Fruit fly (Drosophila melanogaster): Measurements from ENCODE around the gene Ir75c.
A peak's percentile ranks its signal among the peaks of the same experiment; 100 is the strongest.

Ir75c gene

DNA sequence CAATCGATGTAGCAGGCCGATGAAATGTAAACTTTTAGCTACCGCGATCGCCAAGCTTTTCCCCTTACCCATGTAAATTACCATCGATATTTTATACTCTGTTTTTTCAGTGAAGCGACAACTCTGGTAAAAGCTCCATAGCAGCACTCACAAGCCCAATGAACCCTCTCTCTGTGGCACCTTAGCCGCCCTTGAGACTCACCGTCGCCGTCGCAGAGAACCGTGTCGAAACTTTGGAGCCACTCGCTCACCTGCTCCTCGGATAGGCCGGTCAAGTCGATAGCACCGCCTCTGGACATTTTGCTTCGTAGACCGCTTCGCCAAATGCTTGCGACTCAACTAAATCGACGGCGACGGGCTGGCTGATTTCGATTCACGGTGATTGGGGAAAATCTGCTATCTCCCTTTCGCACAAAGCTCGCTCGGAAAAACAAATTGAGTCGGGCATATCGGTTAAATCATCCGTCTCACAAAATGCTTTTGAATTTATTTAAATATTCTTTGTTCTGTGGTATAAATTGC is 18.5 kb upstream of the Ir75c start, which contains the start of gene CG5577 (continued):
- TF ChIP-seq Neu2 (GFP tag; optimal IDR thresholded peaks at IDR 0.05; ENCODE audit: borderline replicate concordance) (no peak), Hmr (GFP tag; optimal IDR thresholded peaks at IDR 0.05) (peak; percentile 46), Gug (GFP tag; IDR thresholded peaks at IDR 0.05) (no peak), CG4617 (GFP tag; optimal IDR thresholded peaks at IDR 0.05; ENCODE audit: borderline replicate concordance) (no peak), CG18011 (GFP tag; optimal IDR thresholded peaks at IDR 0.05) (no peak), CG33213 (GFP tag; optimal IDR thresholded peaks at IDR 0.05) (no peak), Hr51 (GFP tag; optimal IDR thresholded peaks at IDR 0.05) (no peak), CG13287 (GFP tag; IDR thresholded peaks at IDR 0.05; ENCODE audit: partially characterized antibody) (peak; percentile 90), CG2889 (GFP tag; IDR thresholded peaks at IDR 0.05) (no peak), D (optimal IDR thresholded peaks at IDR 0.05) (no peak), D (GFP tag; optimal IDR thresholded peaks at IDR 0.05) (no peak), CG17186 (GFP tag; optimal IDR thresholded peaks at IDR 0.05) (no peak), ssp (GFP tag; IDR thresholded peaks at IDR 0.05) (no peak), CG4328 (GFP tag; optimal IDR thresholded peaks at IDR 0.05) (no peak), C15 (GFP tag; IDR thresholded peaks at IDR 0.05) (no peak), Nf-YC (tag; optimal IDR thresholded peaks at IDR 0.05) (peak; percentile 90), B-H1 (GFP tag; IDR thresholded peaks at IDR 0.05) (no peak), caup (GFP tag; optimal IDR thresholded peaks at IDR 0.05; ENCODE audit: severe bottlenecking) (peak; percentile 50), corto (GFP tag; optimal IDR thresholded peaks at IDR 0.05) (no peak), Fer1 (GFP tag; optimal IDR thresholded peaks at IDR 0.05) (no peak), CG1832 (GFP tag; optimal IDR thresholded peaks at IDR 0.05) (peak; percentile 38), hbn (GFP tag; IDR thresholded peaks at IDR 0.05; ENCODE audit: partially characterized antibody) (peak; percentile 40; the same call in 1 of the 2 replicates), CG3726 (GFP tag; IDR thresholded peaks at IDR 0.05) (no peak), BtbVII (GFP tag; optimal IDR thresholded peaks at IDR 0.05) (peak; percentile 7), trh (GFP tag; optimal IDR thresholded peaks at IDR 0.05) (no peak), CG7745 (tag; optimal IDR thresholded peaks at IDR 0.05) (no peak), CG8924 (tag; optimal IDR thresholded peaks at IDR 0.05) (no peak), Elba2 (GFP tag; optimal IDR thresholded peaks at IDR 0.05) (no peak), CG13775 (GFP tag; optimal IDR thresholded peaks at IDR 0.05) (no peak), scrt (GFP tag; optimal IDR thresholded peaks at IDR 0.05) (no peak), grau (tag; optimal IDR thresholded peaks at IDR 0.05) (no peak), bbx (GFP tag; IDR thresholded peaks at IDR 0.05; ENCODE audit: partially characterized antibody) (peak; percentile 52; the same call in 1 of the 2 replicates), ranshi (GFP tag; IDR thresholded peaks at IDR 0.05) (no peak), CG16815 (GFP tag; optimal IDR thresholded peaks at IDR 0.05) (no peak), ham (GFP tag; IDR thresholded peaks at IDR 0.05) (no peak), CG12659 (GFP tag; optimal IDR thresholded peaks at IDR 0.05) (no peak), eyg (GFP tag; optimal IDR thresholded peaks at IDR 0.05) (no peak), nau (GFP tag; optimal IDR thresholded peaks at IDR 0.05) (no peak), hb (GFP tag; IDR thresholded peaks at IDR 0.05; ENCODE audit: partially characterized antibody) (no peak), knrl (GFP tag; IDR thresholded peaks at IDR 0.05; ENCODE audit: partially characterized antibody) (peak; percentile 56; the same call in 2 of the 3 replicates), CG7963 (GFP tag; IDR thresholded peaks at IDR 0.05; ENCODE audit: partially characterized antibody) (no peak), H2.0 (GFP tag; IDR thresholded peaks at IDR 0.05) (no peak), so (GFP tag; IDR thresholded peaks at IDR 0.05) (no peak), CG12769 (tag; optimal IDR thresholded peaks at IDR 0.05) (peak; percentile 82), CG2116 (GFP tag; optimal IDR thresholded peaks at IDR 0.05) (no peak), dan (GFP tag; IDR thresholded peaks at IDR 0.05) (no peak), Med (GFP tag) (peak; percentile 93), CG10267 (tag; optimal IDR thresholded peaks at IDR 0.05) (no peak), Bteb2 (GFP tag; optimal IDR thresholded peaks at IDR 0.05) (no peak), CG13123 (GFP tag; optimal IDR thresholded peaks at IDR 0.05) (no peak)

Data from whole organism, embryonic.